Fruit fly (Drosophila melanogaster): ENCODE measurements around the gene 140up.

DNA sequence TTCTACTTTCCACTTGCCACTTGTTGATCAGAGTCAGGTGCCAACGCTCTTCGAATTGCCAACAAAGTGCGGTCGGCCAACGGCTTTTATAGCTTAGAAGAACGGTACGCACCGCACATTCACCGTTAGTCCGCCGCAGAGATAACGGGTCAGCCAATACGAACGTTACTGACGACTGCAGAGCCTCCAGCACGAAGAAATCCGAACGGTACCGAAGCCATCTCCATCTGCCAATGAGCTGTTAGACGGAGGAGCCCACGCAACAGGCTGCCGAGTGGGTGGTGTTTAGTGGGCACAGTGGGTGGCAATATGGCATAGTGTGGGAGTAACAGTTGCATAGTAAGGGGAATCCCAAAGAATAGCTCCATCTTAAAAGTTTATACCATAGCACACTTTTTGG lies 28.6 kb downstream of the 140up start, which contains the start of gene CCHa1:
- TF ChIP-seq HLH3B (GFP tag; IDR thresholded peaks at IDR 0.05) (no peak), CG6175 (GFP tag; IDR thresholded peaks at IDR 0.05) (no peak), Fer3 (tag; optimal IDR thresholded peaks at IDR 0.05) (no peak), Ets65A (GFP tag) (no peak), Vsx1 (GFP tag; optimal IDR thresholded peaks at IDR 0.05) (no peak), Sin3A (optimal IDR thresholded peaks at IDR 0.05) (no peak), Dfd (GFP tag; optimal IDR thresholded peaks at IDR 0.05) (no peak), Antp (GFP tag; optimal IDR thresholded peaks at IDR 0.05) (no peak), CG9437 (GFP tag; optimal IDR thresholded peaks at IDR 0.05) (no peak), sqz (GFP tag; optimal IDR thresholded peaks at IDR 0.05) (no peak), seq (GFP tag; IDR thresholded peaks at IDR 0.05) (no peak), CG15011 (GFP tag; optimal IDR thresholded peaks at IDR 0.05) (no peak), sug (tag; optimal IDR thresholded peaks at IDR 0.05) (no peak)

All from whole organism, embryonic.